Fruit fly (Drosophila melanogaster) whole organism, pupa: Measurements from ENCODE around the gene CG34263.

ENCODE experiments used
- CG10348 ChIP-seq: fragments of 200-800 bp; sonication (Bioruptor generic); IDR thresholded peaks from 2 replicates; pipeline ENCODE4 v1.3.6; 2022; ENCODE audit warnings: missing biosample characterization, missing genetic modification characterization
- CG12605 ChIP-seq: fragments of 200-800 bp; sonication (Bioruptor generic); IDR thresholded peaks from 2 replicates; pipeline ENCODE4 v1.3.6; 2022; ENCODE audit warnings: missing biosample characterization, missing genetic modification characterization
- CG13204 ChIP-seq: fragments of 200-800 bp; sonication (Bioruptor generic); optimal IDR thresholded peaks from 2 replicates; lab custom pipeline; 2018; ENCODE audit warnings: missing biosample characterization, mild to moderate bottlenecking, missing genetic modification characterization, moderate library complexity
- CG14655 ChIP-seq: fragments of 200-800 bp; sonication (Bioruptor generic); optimal IDR thresholded peaks from 3 replicates; lab custom pipeline; 2017; ENCODE audit warnings: mild to moderate bottlenecking, missing biosample characterization, missing genetic modification reagents, missing genetic modification characterization
- CG15710 ChIP-seq: fragments of 200-800 bp; sonication (Bioruptor generic); optimal IDR thresholded peaks from 2 replicates; lab custom pipeline; 2018; ENCODE audit warnings: missing biosample characterization, mild to moderate bottlenecking, missing genetic modification characterization, moderate library complexity
- CG17806 ChIP-seq: fragments of 200-800 bp; sonication (Bioruptor generic); optimal IDR thresholded peaks from 2 replicates; lab custom pipeline; 2018; ENCODE audit warnings: missing biosample characterization, mild to moderate bottlenecking, missing genetic modification characterization, moderate library complexity
- CG32121 ChIP-seq: fragments of 200-800 bp; sonication (Bioruptor generic); IDR thresholded peaks from 2 replicates; pipeline ENCODE4 v1.3.6; 2022; ENCODE audit warnings: missing biosample characterization, missing genetic modification characterization
- CG34367 ChIP-seq: fragments of 200-800 bp; sonication (Bioruptor generic); optimal IDR thresholded peaks from 2 replicates; lab custom pipeline; 2018; ENCODE audit warnings: missing biosample characterization, mild to moderate bottlenecking, missing genetic modification characterization
- CG4496 ChIP-seq: fragments of 200-800 bp; sonication (Bioruptor generic); IDR thresholded peaks from 3 replicates; pipeline ENCODE4 v1.3.6; 2022; ENCODE audit warnings: missing biosample characterization, missing genetic modification characterization
- CG8159 ChIP-seq: fragments of 200-800 bp; sonication (Bioruptor generic); optimal IDR thresholded peaks from 3 replicates; lab custom pipeline; 2018; ENCODE audit warnings: missing biosample characterization, mild to moderate bottlenecking, missing genetic modification characterization, moderate library complexity
- CG8301 ChIP-seq: fragments of 200-800 bp; sonication (Bioruptor generic); optimal IDR thresholded peaks from 2 replicates; lab custom pipeline; 2018; ENCODE audit warnings: missing biosample characterization, mild to moderate bottlenecking, missing genetic modification characterization
- CG9948 ChIP-seq: fragments of 200-800 bp; sonication (Bioruptor generic); optimal IDR thresholded peaks from 2 replicates; lab custom pipeline; 2018; ENCODE audit warnings: missing biosample characterization, mild to moderate bottlenecking, missing genetic modification characterization, moderate library complexity
- D1 ChIP-seq: fragments of 200-800 bp; sonication (Bioruptor generic); optimal IDR thresholded peaks from 2 replicates; lab custom pipeline; 2018; ENCODE audit warnings: missing biosample characterization, mild to moderate bottlenecking, missing genetic modification characterization, moderate library complexity
- EcR ChIP-seq: fragments of 200-800 bp; sonication (Bioruptor generic); optimal IDR thresholded peaks from 3 replicates; lab custom pipeline; 2019; ENCODE audit warnings: missing biosample characterization, missing genetic modification characterization, mild to moderate bottlenecking, moderate library complexity, missing genetic modification reagents
- Ets98B ChIP-seq: fragments of 200-800 bp; sonication (Bioruptor generic); IDR thresholded peaks from 2 replicates; pipeline ENCODE4 v1.3.6; 2022; ENCODE audit warnings: missing biosample characterization, missing genetic modification characterization
- Pif1A ChIP-seq: fragments of 200-800 bp; sonication (Bioruptor generic); optimal IDR thresholded peaks from 3 replicates; lab custom pipeline; 2016; ENCODE audit warnings: missing biosample characterization, missing genetic modification characterization
- Pif1B ChIP-seq: fragments of 200-800 bp; sonication (Bioruptor generic); optimal IDR thresholded peaks from 3 replicates; lab custom pipeline; 2016; ENCODE audit warnings: missing biosample characterization, missing genetic modification characterization
- Snoo ChIP-seq: fragments of 200-800 bp; sonication (Bioruptor generic); optimal IDR thresholded peaks from 3 replicates; lab custom pipeline; 2017; ENCODE audit warnings: missing biosample characterization, mild to moderate bottlenecking, missing genetic modification characterization, inconsistent platforms
- fd96Ca ChIP-seq: fragments of 200-800 bp; sonication (Bioruptor generic); IDR thresholded peaks from 3 replicates; pipeline ENCODE4 v1.3.6; 2022; ENCODE audit warnings: missing biosample characterization, missing genetic modification characterization
- gl ChIP-seq: fragments of 200-800 bp; sonication (Bioruptor generic); optimal IDR thresholded peaks from 2 replicates; lab custom pipeline; 2018; ENCODE audit warnings: missing biosample characterization, mild to moderate bottlenecking, missing genetic modification characterization
- rn ChIP-seq: fragments of 200-800 bp; sonication (Bioruptor generic); IDR thresholded peaks from 2 replicates; pipeline ENCODE4 v1.3.6; 2022; ENCODE audit warnings: missing biosample characterization, missing genetic modification characterization

The CG34263 gene

dm6 chr3L:267083-267482 is 1.4 kb upstream of the CG34263 start, which contains the start of gene miple1:
miple1 (plus strand) TSS chr3L:267299.
- TF ChIP-seq CG8301 (tag; lab: Kevin White, UChicago) (no peak), CG4496 (GFP tag; lab: Robert Waterston, UW) (0 out of 3 replicates have a peak, but pooled peaks have one; percentile 18)

- TF ChIP-seq CG14655 (GFP tag; lab: Kevin White, UChicago) = no peak
- TF ChIP-seq Pif1B (GFP tag; lab: Kevin White, UChicago) = peak; percentile 16
- TF ChIP-seq CG15710 (tag; lab: Kevin White, UChicago) = peak; percentile 13
- TF ChIP-seq CG8159 = peak; percentile 7
- no peak for TF ChIP-seq CG17806
- peak; percentile 41; the same call in 1 of the 3 replicates for TF ChIP-seq CG4496 (GFP tag; lab: Robert Waterston, UW)
- TF ChIP-seq Ets98B = no peak
Measured at dm6 chr3L:264378-265151, 1.1 kb downstream of the CG34263 start, which contains the start of the genes Tudor-SN and mRpL17. Tudor-SN (minus strand) TSS chr3L:264380. mRpL17 (plus strand) TSS chr3L:264779.

dm6 chr3L:263500-264377 is 2.0 kb downstream of the CG34263 start:
- TF ChIP-seq CG32121 (GFP tag; lab: Robert Waterston, UW) (no peak), fd96Ca (0 out of 3 replicates have a peak, but pooled peaks have one; percentile 33)

- TF ChIP-seq CG4496 (GFP tag; lab: Robert Waterston, UW) (0 out of 3 replicates have a peak, but pooled peaks have one; percentile 29), Ets98B (no peak), Snoo (tag; lab: Kevin White, UChicago) (no peak), CG17806 (no peak), gl (no peak), CG8301 (tag; lab: Kevin White, UChicago) (no peak), CG15710 (tag; lab: Kevin White, UChicago) (no peak), CG10348 (GFP tag; lab: Robert Waterston, UW) (no peak), Pif1A (GFP tag; lab: Kevin White, UChicago) (no peak), CG12605 (GFP tag; lab: Robert Waterston, UW) (no peak), CG9948 (tag; lab: Kevin White, UChicago) (no peak), CG32121 (GFP tag; lab: Robert Waterston, UW) (no peak), CG8159 (no peak), CG13204 (GFP tag; lab: Kevin White, UChicago) (no peak), CG34367 (no peak), Pif1B (GFP tag; lab: Kevin White, UChicago) (no peak), fd96Ca (0 out of 3 replicates have a peak, but pooled peaks have one; percentile 16), CG14655 (GFP tag; lab: Kevin White, UChicago) (no peak), rn (GFP tag; lab: Robert Waterston, UW) (no peak), D1 (tag; lab: Kevin White, UChicago) (no peak), EcR (GFP tag; lab: Kevin White, UChicago) (peak; percentile 44)
- TF ChIP-seq, all 21 proteins: peak for 3
Measured at dm6 chr3L:262724-263177, 3.0 kb downstream of the CG34263 start.

dm6 chr3L:257618-258475 is 7.9 kb downstream of the CG34263 start, which contains the start of the genes DIP2 and wac:
DIP2 (minus strand) TSS chr3L:257954.
wac (plus strand) TSS chr3L:258176.
- TF ChIP-seq Pif1A (GFP tag; lab: Kevin White, UChicago) (no peak), CG15710 (tag; lab: Kevin White, UChicago) (peak; percentile 22), EcR (GFP tag; lab: Kevin White, UChicago) (peak; percentile 55), Snoo (tag; lab: Kevin White, UChicago) (peak; percentile 39), CG10348 (GFP tag; lab: Robert Waterston, UW) (no peak), rn (GFP tag; lab: Robert Waterston, UW) (peak; percentile 40; the same call in 1 of the 2 replicates), fd96Ca (peak; percentile 62; the same call in 2 of the 3 replicates), CG17806 (peak; percentile 22), Ets98B (peak; percentile 46)
- TF ChIP-seq, all 21 proteins: peak for 7
